Worm (Caenorhabditis elegans): ENCODE data around the gene T22G5.3.

- no peak for TF ChIP-seq ztf-28 (GFP tag; IDR thresholded peaks at IDR 0.05)
- no peak for TF ChIP-seq snpc-4 (GFP tag; optimal IDR thresholded peaks at IDR 0.05)
- no peak for TF ChIP-seq snpc-4 (tag; optimal IDR thresholded peaks at IDR 0.05)
- TF ChIP-seq nhr-120 (GFP tag; IDR thresholded peaks at IDR 0.05): no peak
- TF ChIP-seq zfh-2 (GFP tag; conservative IDR thresholded peaks at IDR 0.05): no peak
- no peak for TF ChIP-seq ztf-3 (GFP tag; optimal IDR thresholded peaks at IDR 0.05)
- TF ChIP-seq Y56A3A.18 (GFP tag; IDR thresholded peaks at IDR 0.05): no peak
- no peak for TF ChIP-seq ama-1 (optimal IDR thresholded peaks at IDR 0.05)
- no peak for TF ChIP-seq ama-1 (GFP tag; optimal IDR thresholded peaks at IDR 0.05)
- no peak for TF ChIP-seq let-526 (GFP tag; IDR thresholded peaks at IDR 0.05)
- no peak for TF ChIP-seq nhr-27 (tag; optimal IDR thresholded peaks at IDR 0.05)
- no peak for TF ChIP-seq madf-6 (GFP tag; IDR thresholded peaks at IDR 0.05)
Observed at ce11 chrV:13931225-13931624, 50.5 kb downstream of the T22G5.3 start, which contains the start of gene C06B3.16.

All from whole organism, young adult.